Fruit fly (Drosophila melanogaster) whole organism, embryonic: ENCODE results near the gene Cpr78Ca.
A peak's percentile ranks its signal among the peaks of the same experiment; 100 is the strongest.

Experiments
- B-H1 ChIP-seq: fragments of 200-800 bp; sonication (Bioruptor generic); IDR thresholded peaks from 3 replicates; pipeline ENCODE4 v1.3.6; 2022; ENCODE audit warnings: missing biosample characterization, missing genetic modification characterization
- Bgb ChIP-seq: fragments of 200-800 bp; sonication (Bioruptor generic); IDR thresholded peaks from 2 replicates; pipeline ENCODE4 v1.3.6; 2022; ENCODE audit warnings: missing biosample characterization, missing genetic modification characterization; ENCODE audit not compliant: partially characterized antibody
- CG12236 ChIP-seq: fragments of 200-800 bp; sonication (Bioruptor generic); optimal IDR thresholded peaks from 2 replicates; lab custom pipeline; 2016; ENCODE audit warnings: missing biosample characterization, missing genetic modification characterization
- CG13287 ChIP-seq: fragments of 200-800 bp; sonication (Bioruptor generic); IDR thresholded peaks from 2 replicates; pipeline ENCODE4 v1.3.6; 2022; ENCODE audit warnings: missing biosample characterization, missing genetic modification characterization; ENCODE audit not compliant: partially characterized antibody
- CG14860 ChIP-seq: fragments of 200-800 bp; sonication (Bioruptor generic); IDR thresholded peaks from 3 replicates; pipeline ENCODE4 v1.3.6; 2022; ENCODE audit warnings: missing biosample characterization, missing genetic modification characterization; ENCODE audit not compliant: partially characterized antibody
- CG15514 ChIP-seq: fragments of 200-800 bp; sonication (Bioruptor generic); optimal IDR thresholded peaks from 3 replicates; lab custom pipeline; 2017; ENCODE audit warnings: missing biosample characterization, missing genetic modification characterization, mild to moderate bottlenecking, moderate library complexity, missing genetic modification reagents
- CG16813 ChIP-seq: fragments of 200-800 bp; sonication (Bioruptor generic); IDR thresholded peaks from 3 replicates; pipeline ENCODE4 v1.3.6; 2022; ENCODE audit warnings: missing biosample characterization, missing genetic modification characterization; ENCODE audit not compliant: partially characterized antibody
- CG17328 ChIP-seq: fragments of 200-800 bp; sonication (Bioruptor generic); IDR thresholded peaks from 2 replicates; pipeline ENCODE4 v1.3.6; 2022; ENCODE audit warnings: missing biosample characterization, missing genetic modification characterization
- CG17385 ChIP-seq: fragments of 200-800 bp; sonication (Bioruptor generic); optimal IDR thresholded peaks from 3 replicates; lab custom pipeline; 2018; ENCODE audit warnings: missing biosample characterization, mild to moderate bottlenecking, missing genetic modification characterization
- CG17802 ChIP-seq: fragments of 200-800 bp; sonication (Bioruptor generic); optimal IDR thresholded peaks from 2 replicates; lab custom pipeline; 2018; ENCODE audit warnings: missing biosample characterization, mild to moderate bottlenecking, missing genetic modification characterization, moderate library complexity
- CG17912 ChIP-seq: fragments of 200-800 bp; sonication (Bioruptor generic); optimal IDR thresholded peaks from 2 replicates; lab custom pipeline; 2018; ENCODE audit warnings: missing biosample characterization, mild to moderate bottlenecking, missing genetic modification characterization
- CG18599 ChIP-seq: fragments of 200-800 bp; sonication (Bioruptor generic); optimal IDR thresholded peaks from 3 replicates; lab custom pipeline; 2017; ENCODE audit warnings: missing biosample characterization, missing genetic modification characterization, mild to moderate bottlenecking, moderate library complexity, missing genetic modification reagents
- CG42726 ChIP-seq: fragments of 200-800 bp; sonication (Bioruptor generic); IDR thresholded peaks from 2 replicates; pipeline ENCODE4 v1.3.6; 2022; ENCODE audit warnings: missing biosample characterization, missing genetic modification characterization; ENCODE audit not compliant: partially characterized antibody
- CG6791 ChIP-seq: fragments of 200-800 bp; sonication (Bioruptor generic); IDR thresholded peaks from 3 replicates; pipeline ENCODE4 v1.3.6; 2022; ENCODE audit warnings: missing biosample characterization, missing genetic modification characterization; ENCODE audit not compliant: partially characterized antibody
- CG8388 ChIP-seq: fragments of 200-800 bp; sonication (Bioruptor generic); optimal IDR thresholded peaks from 2 replicates; lab custom pipeline; 2019; ENCODE audit warnings: missing biosample characterization, mild to moderate bottlenecking, missing genetic modification characterization, moderate library complexity
- CG8765 ChIP-seq: fragments of 200-800 bp; sonication (Bioruptor generic); IDR thresholded peaks from 2 replicates; pipeline ENCODE4 v1.3.6; 2022; ENCODE audit warnings: missing biosample characterization, missing genetic modification characterization
- D ChIP-seq, 2 experiments: fragments of 200-800 bp in 1 of 2; fragments of >200 bp in 1 of 2; sonication (Bioruptor generic) in 1 of 2; optimal IDR thresholded peaks; 2 replicates in 1 of 2; 3 replicates in 1 of 2; lab custom pipeline; 2017; ENCODE audit warnings: mild to moderate bottlenecking in 1 of 2, missing biosample characterization in 1 of 2, missing genetic modification characterization in 1 of 2, missing genetic modification reagents in 1 of 2
- Dll ChIP-seq: fragments of 200-800 bp; sonication (Bioruptor generic); IDR thresholded peaks from 4 replicates; pipeline ENCODE4 v1.3.6; 2022; ENCODE audit warnings: missing biosample characterization, missing genetic modification characterization; ENCODE audit not compliant: partially characterized antibody
- Dref ChIP-seq: fragments of 200-800 bp; sonication (Bioruptor generic); IDR thresholded peaks from 2 replicates; pipeline ENCODE4 v1.3.6; 2022; ENCODE audit warnings: missing biosample characterization, missing genetic modification characterization
- HLH4C ChIP-seq: fragments of 200-800 bp; sonication (Bioruptor generic); IDR thresholded peaks from 3 replicates; pipeline ENCODE4 v1.3.6; 2022; ENCODE audit warnings: missing biosample characterization, missing genetic modification characterization; ENCODE audit not compliant: partially characterized antibody
- Hr3 ChIP-seq: fragments of 200-800 bp; sonication (Bioruptor generic); optimal IDR thresholded peaks from 3 replicates; lab custom pipeline; 2016; ENCODE audit warnings: missing biosample characterization, missing genetic modification characterization
- MBD-R2 ChIP-seq: fragments of 200-800 bp; sonication (Bioruptor generic); IDR thresholded peaks from 2 replicates; pipeline ENCODE4 v1.3.6; 2022; ENCODE audit warnings: missing biosample characterization, missing genetic modification characterization
- Max ChIP-seq: fragments of 200-800 bp; sonication (Bioruptor generic); optimal IDR thresholded peaks from 2 replicates; lab custom pipeline; 2016; ENCODE audit warnings: missing biosample characterization, mild to moderate bottlenecking, missing genetic modification characterization
- Opbp ChIP-seq: fragments of 200-800 bp; sonication (Bioruptor generic); IDR thresholded peaks from 3 replicates; pipeline ENCODE4 v1.3.6; 2022; ENCODE audit warnings: missing biosample characterization, missing genetic modification characterization; ENCODE audit not compliant: partially characterized antibody
- Ptx1 ChIP-seq: fragments of 200-800 bp; sonication (Bioruptor generic); IDR thresholded peaks from 2 replicates; pipeline ENCODE4 v1.3.6; 2022; ENCODE audit warnings: missing biosample characterization, missing genetic modification characterization
- Rfx ChIP-seq: fragments of 200-800 bp; sonication (Bioruptor generic); IDR thresholded peaks from 2 replicates; pipeline ENCODE4 v1.3.6; 2022; ENCODE audit warnings: missing biosample characterization, missing genetic modification characterization
- YL-1 ChIP-seq: fragments of 200-800 bp; sonication (Bioruptor generic); optimal IDR thresholded peaks from 3 replicates; lab custom pipeline; 2017; ENCODE audit warnings: missing biosample characterization, mild to moderate bottlenecking, missing genetic modification characterization
- ac ChIP-seq: fragments of 200-800 bp; sonication (Bioruptor generic); optimal IDR thresholded peaks from 3 replicates; lab custom pipeline; 2017; ENCODE audit warnings: missing biosample characterization, mild to moderate bottlenecking, missing genetic modification characterization
- ato ChIP-seq: fragments of 200-800 bp; sonication (Bioruptor generic); IDR thresholded peaks from 2 replicates; pipeline ENCODE4 v1.3.6; 2022; ENCODE audit warnings: missing biosample characterization, missing genetic modification characterization; ENCODE audit not compliant: partially characterized antibody
- caup ChIP-seq: fragments of 200-800 bp; sonication (Bioruptor generic); optimal IDR thresholded peaks from 3 replicates; lab custom pipeline; 2017; ENCODE audit warnings: missing biosample characterization, mild to moderate bottlenecking, missing genetic modification characterization, moderate library complexity; ENCODE audit not compliant: severe bottlenecking
- chinmo ChIP-seq: fragments of 200-800 bp; sonication (Bioruptor generic); IDR thresholded peaks from 4 replicates; pipeline ENCODE4 v1.3.6; 2022; ENCODE audit warnings: missing biosample characterization, missing genetic modification characterization; ENCODE audit not compliant: partially characterized antibody
- crc ChIP-seq: fragments of 200-800 bp; sonication (Bioruptor generic); optimal IDR thresholded peaks from 2 replicates; lab custom pipeline; 2016; ENCODE audit warnings: missing biosample characterization, missing genetic modification characterization
- dm ChIP-seq: fragments of 200-800 bp; sonication (Bioruptor generic); optimal IDR thresholded peaks from 3 replicates; lab custom pipeline; 2016; ENCODE audit warnings: missing biosample characterization, missing genetic modification characterization
- ems ChIP-seq: fragments of 200-800 bp; sonication (Bioruptor generic); optimal IDR thresholded peaks from 3 replicates; lab custom pipeline; 2016; ENCODE audit warnings: missing biosample characterization, missing genetic modification characterization
- gfzf ChIP-seq: fragments of 200-800 bp; sonication (Bioruptor generic); optimal IDR thresholded peaks from 2 replicates; lab custom pipeline; 2016; ENCODE audit warnings: missing biosample characterization, mild to moderate bottlenecking, missing genetic modification characterization, moderate library complexity
- hb ChIP-seq: fragments of 200-800 bp; sonication (Bioruptor generic); IDR thresholded peaks from 3 replicates; pipeline ENCODE4 v1.3.6; 2022; ENCODE audit warnings: missing biosample characterization, missing genetic modification characterization; ENCODE audit not compliant: partially characterized antibody
- her ChIP-seq: fragments of 200-800 bp; sonication (Bioruptor generic); optimal IDR thresholded peaks from 2 replicates; lab custom pipeline; 2016; ENCODE audit warnings: missing biosample characterization, missing genetic modification characterization
- inv ChIP-seq: fragments of 200-800 bp; sonication (Bioruptor generic); IDR thresholded peaks from 2 replicates; pipeline ENCODE4 v1.3.6; 2022; ENCODE audit warnings: missing biosample characterization, missing genetic modification characterization; ENCODE audit not compliant: partially characterized antibody
- slbo ChIP-seq: fragments of 200-800 bp; sonication (Bioruptor generic); IDR thresholded peaks from 2 replicates; pipeline ENCODE4 v1.3.6; 2022; ENCODE audit warnings: missing biosample characterization, missing genetic modification characterization
- sna ChIP-seq: fragments of 200-800 bp; sonication (Bioruptor generic); IDR thresholded peaks from 2 replicates; pipeline ENCODE4 v1.3.6; 2022; ENCODE audit warnings: missing biosample characterization, missing genetic modification characterization; ENCODE audit not compliant: partially characterized antibody
- so ChIP-seq: fragments of 200-800 bp; sonication (Bioruptor generic); IDR thresholded peaks from 3 replicates; pipeline ENCODE4 v1.3.6; 2022; ENCODE audit warnings: missing biosample characterization, missing genetic modification characterization
- stwl ChIP-seq: fragments of 200-800 bp; sonication (Bioruptor generic); optimal IDR thresholded peaks from 3 replicates; lab custom pipeline; 2018; ENCODE audit warnings: missing biosample characterization, mild to moderate bottlenecking, missing genetic modification characterization, moderate library complexity
- trem ChIP-seq: fragments of 200-800 bp; optimal IDR thresholded peaks from 3 replicates; lab custom pipeline; 2019; ENCODE audit warnings: missing biosample characterization, mild to moderate bottlenecking, missing genetic modification characterization, moderate library complexity
- tx ChIP-seq: fragments of 200-800 bp; sonication (Bioruptor generic); optimal IDR thresholded peaks from 2 replicates; lab custom pipeline; 2016; ENCODE audit warnings: missing biosample characterization, missing genetic modification characterization
- usp ChIP-seq: fragments of >200 bp; optimal IDR thresholded peaks from 2 replicates; lab custom pipeline; 2017; ENCODE audit warnings: missing biosample characterization, missing genetic modification characterization
- vnd ChIP-seq: fragments of 200-800 bp; sonication (Bioruptor generic); IDR thresholded peaks from 3 replicates; pipeline ENCODE4 v1.3.6; 2022; ENCODE audit warnings: missing biosample characterization, missing genetic modification characterization; ENCODE audit not compliant: partially characterized antibody
- zen2 ChIP-seq: fragments of 200-800 bp; sonication (Bioruptor generic); IDR thresholded peaks from 3 replicates; pipeline ENCODE4 v1.3.6; 2022; ENCODE audit warnings: missing biosample characterization, missing genetic modification characterization; ENCODE audit not compliant: partially characterized antibody

The Cpr78Ca gene

DNA sequence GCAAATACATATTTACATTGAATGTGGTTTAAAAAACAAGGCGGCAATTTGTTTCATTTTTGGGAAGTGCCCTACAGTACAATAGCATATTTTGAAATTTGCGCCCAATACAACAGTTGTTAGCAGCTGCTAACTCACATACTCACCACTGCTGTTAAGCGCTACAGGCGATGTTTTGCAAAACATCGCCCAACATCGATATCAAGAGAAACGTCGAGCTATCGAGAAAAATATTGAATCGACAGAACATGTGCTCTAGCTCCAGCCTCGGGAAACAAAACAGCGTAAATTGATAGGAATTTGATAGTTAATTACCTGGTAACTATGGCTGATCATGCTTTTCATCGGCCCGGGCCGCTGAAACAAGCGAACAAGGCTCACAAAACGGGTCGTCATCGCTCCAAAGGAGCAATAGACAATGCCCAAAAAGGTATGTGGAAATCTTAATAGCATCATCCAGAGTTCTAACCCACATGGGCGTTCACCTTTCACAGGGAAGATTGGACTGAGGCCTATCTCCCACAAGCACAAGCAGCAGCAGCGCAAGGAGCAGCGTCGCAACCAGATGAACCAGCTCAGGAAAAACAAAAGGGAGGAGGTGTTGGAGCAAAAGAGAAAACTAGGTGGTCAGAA, 42.5 kb upstream of the Cpr78Ca start, which contains the start of gene Tsr1 (continued):
- TF ChIP-seq D (optimal IDR thresholded peaks at IDR 0.05; lab: Kevin White, UChicago) = no peak
- no peak for TF ChIP-seq D (GFP tag; optimal IDR thresholded peaks at IDR 0.05; lab: Kevin White, UChicago)
- TF ChIP-seq caup = no peak
- TF ChIP-seq gfzf (GFP tag; lab: Kevin White, UChicago) = peak; percentile 19
- no peak for TF ChIP-seq ac (GFP tag; lab: Kevin White, UChicago)
- TF ChIP-seq CG8388 = no peak
- TF ChIP-seq usp = no peak
- TF ChIP-seq CG14860 (GFP tag; lab: Robert Waterston, UW) = peak; percentile 69
- TF ChIP-seq Dref (GFP tag; lab: Robert Waterston, UW) = peak; percentile 80
- TF ChIP-seq Ptx1 (GFP tag; lab: Robert Waterston, UW) = no peak
- no peak for TF ChIP-seq CG18599
- peak; percentile 81 for TF ChIP-seq CG16813 (GFP tag; lab: Robert Waterston, UW)
- no peak for TF ChIP-seq CG17912
- TF ChIP-seq CG12236 (GFP tag; lab: Kevin White, UChicago) = no peak
- TF ChIP-seq crc (GFP tag; lab: Kevin White, UChicago) = no peak
- TF ChIP-seq MBD-R2 (GFP tag; lab: Robert Waterston, UW) = peak; percentile 47
- peak; percentile 85 for TF ChIP-seq sna (GFP tag; lab: Robert Waterston, UW)
- TF ChIP-seq CG6791 (GFP tag; lab: Robert Waterston, UW) = peak; percentile 82
- TF ChIP-seq CG42726 (GFP tag; lab: Robert Waterston, UW) = peak; percentile 83
- no peak for TF ChIP-seq CG17328 (GFP tag; lab: Robert Waterston, UW)
- no peak for TF ChIP-seq tx
- peak; percentile 54 for TF ChIP-seq CG15514 (GFP tag; lab: Kevin White, UChicago)
- TF ChIP-seq stwl (tag; lab: Kevin White, UChicago) = peak; percentile 43
- no peak for TF ChIP-seq slbo
- peak; percentile 83; the same call in 1 of the 2 replicates for TF ChIP-seq ato (GFP tag; lab: Robert Waterston, UW)
- no peak for TF ChIP-seq so (GFP tag; lab: Robert Waterston, UW)
- TF ChIP-seq vnd (GFP tag; lab: Robert Waterston, UW) = peak; percentile 79
- TF ChIP-seq Dll (GFP tag; lab: Robert Waterston, UW) = peak; percentile 88
- TF ChIP-seq inv = peak; percentile 70
- no peak for TF ChIP-seq ems (GFP tag; lab: Kevin White, UChicago)
- peak; percentile 96 for TF ChIP-seq dm (GFP tag; lab: Kevin White, UChicago)
- peak; percentile 14; the same call in 1 of the 2 replicates for TF ChIP-seq Rfx (GFP tag; lab: Robert Waterston, UW)
- TF ChIP-seq YL-1 (GFP tag; lab: Kevin White, UChicago) = peak; percentile 78
- TF ChIP-seq her (GFP tag; lab: Kevin White, UChicago) = peak; percentile 39
- TF ChIP-seq chinmo (GFP tag; lab: Robert Waterston, UW) = peak; percentile 94
- peak; percentile 92 for TF ChIP-seq Bgb
- no peak for TF ChIP-seq CG17802 (tag; lab: Kevin White, UChicago)
- no peak for TF ChIP-seq CG8765 (GFP tag; lab: Robert Waterston, UW)
- no peak for TF ChIP-seq B-H1
- peak; percentile 89 for TF ChIP-seq Opbp (GFP tag; lab: Robert Waterston, UW)
- TF ChIP-seq Hr3 (GFP tag; lab: Kevin White, UChicago) = no peak
- TF ChIP-seq hb (GFP tag; lab: Robert Waterston, UW) = peak; percentile 55; the same call in 1 of the 3 replicates
- peak; percentile 80 for TF ChIP-seq HLH4C (GFP tag; lab: Robert Waterston, UW)
- peak; percentile 76 for TF ChIP-seq Max (GFP tag; lab: Kevin White, UChicago)
- no peak for TF ChIP-seq CG17385
- TF ChIP-seq trem (tag; lab: Kevin White, UChicago) = peak; percentile 47
- TF ChIP-seq zen2 = peak; percentile 94
- TF ChIP-seq CG13287 (GFP tag; lab: Robert Waterston, UW) = peak; percentile 94
